Worm (Caenorhabditis elegans) whole organism, L1 larva: ENCODE measurements around the gene AH9.1.

ENCODE experiments used
- ama-1 ChIP-seq: fragments of 150-350 bp; optimal IDR thresholded peaks from 2 replicates; lab custom pipeline; 2014
- blmp-1 ChIP-seq: fragments of 150-350 bp; optimal IDR thresholded peaks from 2 replicates; lab custom pipeline; 2014; ENCODE audit warnings: missing biosample characterization, missing genetic modification characterization
- ceh-63 ChIP-seq: fragments of 200-800 bp; sonication (Bioruptor generic); optimal IDR thresholded peaks from 2 replicates; lab custom pipeline; 2018; ENCODE audit warnings: mild to moderate bottlenecking, missing genetic modification characterization, missing compliant biosample characterization
- mab-9 ChIP-seq: fragments of 200-800 bp; sonication (Bioruptor generic); IDR thresholded peaks from 2 replicates; pipeline ENCODE4 v1.3.6; 2022; ENCODE audit warnings: missing genetic modification reagents, missing genetic modification characterization, missing compliant biosample characterization
- nhr-11 ChIP-seq: fragments of 150-350 bp; optimal IDR thresholded peaks from 2 replicates; lab custom pipeline; 2014; ENCODE audit warnings: missing biosample characterization, missing genetic modification characterization
- nhr-76 ChIP-seq: sonication (generic microtip); optimal IDR thresholded peaks from 2 replicates; lab custom pipeline; 2017; ENCODE audit warnings: missing biosample characterization, missing genetic modification characterization
- rnt-1 ChIP-seq: sonication (generic microtip); optimal IDR thresholded peaks from 2 replicates; lab custom pipeline; 2016; ENCODE audit warnings: mild to moderate bottlenecking, missing genetic modification characterization, moderate library complexity, missing compliant biosample characterization
- zag-1 ChIP-seq: fragments of 150-350 bp; optimal IDR thresholded peaks from 2 replicates; lab custom pipeline; 2014; ENCODE audit warnings: missing biosample characterization, missing genetic modification characterization

- TF ChIP-seq ama-1 (lab: Kevin White, UChicago) (no peak), ceh-63 (GFP tag; lab: Kevin White, UChicago) (no peak), blmp-1 (tag; lab: Kevin White, UChicago) (no peak), nhr-76 (tag; lab: Kevin White, UChicago) (no peak), nhr-11 (tag; lab: Kevin White, UChicago) (no peak), rnt-1 (no peak), mab-9 (GFP tag; lab: Robert Waterston, UW) (no peak), zag-1 (tag; lab: Kevin White, UChicago) (no peak)
Measured at ce11 chrX:2210751-2211150, 36.1 kb downstream of the AH9.1 start, which contains the start of gene peb-1.
